Fruit fly (Drosophila melanogaster): ENCODE data around the gene Jon66Ci.

Jon66Ci gene

dm6 chr3L:8440771-8441549 is 49.6 kb downstream of the Jon66Ci start (continued):
- TF ChIP-seq ac (GFP tag; optimal IDR thresholded peaks at IDR 0.05) (no peak), ATbp (GFP tag; optimal IDR thresholded peaks at IDR 0.05) (peak; percentile 75), zen (tag; optimal IDR thresholded peaks at IDR 0.05) (no peak), Elba2 (GFP tag; optimal IDR thresholded peaks at IDR 0.05) (no peak), lilli (GFP tag; optimal IDR thresholded peaks at IDR 0.05) (peak; percentile 62), Dip2 (GFP tag; IDR thresholded peaks at IDR 0.05) (no peak), Hmx (GFP tag; optimal IDR thresholded peaks at IDR 0.05) (no peak), hb (GFP tag; IDR thresholded peaks at IDR 0.05; ENCODE audit: partially characterized antibody) (no peak), ttk (GFP tag; IDR thresholded peaks at IDR 0.05) (no peak), CG6654 (GFP tag; optimal IDR thresholded peaks at IDR 0.05) (no peak), D (optimal IDR thresholded peaks at IDR 0.05) (no peak), D (GFP tag; optimal IDR thresholded peaks at IDR 0.05) (peak; percentile 4), CG10147 (GFP tag; optimal IDR thresholded peaks at IDR 0.05) (peak; percentile 1), dpn (GFP tag; optimal IDR thresholded peaks at IDR 0.05) (peak; percentile 25 to 47), CG12155 (GFP tag; optimal IDR thresholded peaks at IDR 0.05) (peak; percentile 31), HmgZ (tag; optimal IDR thresholded peaks at IDR 0.05) (peak; percentile 7), Hr3 (GFP tag; optimal IDR thresholded peaks at IDR 0.05) (peak; percentile 4), CG17568 (GFP tag; optimal IDR thresholded peaks at IDR 0.05) (peak; percentile 32), CG10565 (GFP tag; optimal IDR thresholded peaks at IDR 0.05) (no peak), CG7963 (GFP tag; IDR thresholded peaks at IDR 0.05; ENCODE audit: partially characterized antibody) (no peak), HLH3B (GFP tag; IDR thresholded peaks at IDR 0.05) (0 out of 2 replicates have a peak, but pooled peaks have one; percentile 18), tll (GFP tag; optimal IDR thresholded peaks at IDR 0.05) (no peak), CG6765 (GFP tag; optimal IDR thresholded peaks at IDR 0.05) (no peak), Dad (GFP tag; optimal IDR thresholded peaks at IDR 0.05) (peak; percentile 31), gcm (GFP tag; optimal IDR thresholded peaks at IDR 0.05) (no peak), CG9215 (GFP tag; IDR thresholded peaks at IDR 0.05) (no peak), CG18011 (GFP tag; optimal IDR thresholded peaks at IDR 0.05) (no peak), row (GFP tag; IDR thresholded peaks at IDR 0.05) (peak; percentile 47; the same call in 2 of the 3 replicates), Eip74EF (GFP tag; optimal IDR thresholded peaks at IDR 0.05) (no peak), CG7786 (GFP tag; optimal IDR thresholded peaks at IDR 0.05) (no peak), CG1602 (GFP tag; optimal IDR thresholded peaks at IDR 0.05) (peak; percentile 17), cad (GFP tag; optimal IDR thresholded peaks at IDR 0.05) (no peak), onecut (GFP tag; IDR thresholded peaks at IDR 0.05) (no peak), run (tag; optimal IDR thresholded peaks at IDR 0.05) (no peak), CG12299 (tag; optimal IDR thresholded peaks at IDR 0.05) (no peak), jigr1 (GFP tag; IDR thresholded peaks at IDR 0.05) (no peak), CG18476 (GFP tag; optimal IDR thresholded peaks at IDR 0.05) (peak; percentile 47), Max (GFP tag; optimal IDR thresholded peaks at IDR 0.05) (no peak), CG8290 (GFP tag; optimal IDR thresholded peaks at IDR 0.05) (no peak), CG8290 (tag; optimal IDR thresholded peaks at IDR 0.05) (no peak), tin (GFP tag; optimal IDR thresholded peaks at IDR 0.05) (peak; percentile 25), Xrp1 (GFP tag; IDR thresholded peaks at IDR 0.05) (peak; percentile 52; the same call in 1 of the 2 replicates), CG18599 (GFP tag; optimal IDR thresholded peaks at IDR 0.05) (no peak), pnt (GFP tag; optimal IDR thresholded peaks at IDR 0.05) (peak; percentile 24), Ets65A (GFP tag) (peak; percentile 32), tx (GFP tag; optimal IDR thresholded peaks at IDR 0.05) (no peak), CG17912 (GFP tag; optimal IDR thresholded peaks at IDR 0.05) (no peak), TFAM (GFP tag; optimal IDR thresholded peaks at IDR 0.05) (no peak), CG11085 (GFP tag; IDR thresholded peaks at IDR 0.05) (no peak), h (optimal IDR thresholded peaks at IDR 0.05) (no peak), bowl (GFP tag; IDR thresholded peaks at IDR 0.05) (no peak)

Measured in whole organism, embryonic.